Worm (Caenorhabditis elegans) whole organism, L2 larva: ENCODE results near the gene Y110A2AL.4.

Source experiments
- C34F6.9 ChIP-seq: fragments of 150-350 bp; optimal IDR thresholded peaks from 2 replicates; lab custom pipeline; 2014; ENCODE audit warnings: missing biosample characterization, missing genetic modification characterization
- F13H6.1 ChIP-seq: sonication (generic microtip); optimal IDR thresholded peaks from 2 replicates; lab custom pipeline; 2016; ENCODE audit warnings: missing genetic modification characterization, missing compliant biosample characterization
- Y55F3AM.14 ChIP-seq: fragments of 200-800 bp; sonication (Bioruptor generic); optimal IDR thresholded peaks from 2 replicates; lab custom pipeline; 2018; ENCODE audit warnings: mild to moderate bottlenecking, missing genetic modification characterization, missing compliant biosample characterization
- alr-1 ChIP-seq: fragments of 150-350 bp; optimal IDR thresholded peaks from 2 replicates; lab custom pipeline; 2014; ENCODE audit warnings: missing biosample characterization, missing genetic modification characterization
- aly-2 ChIP-seq: fragments of 150-350 bp; optimal IDR thresholded peaks from 2 replicates; lab custom pipeline; 2014; ENCODE audit warnings: missing biosample characterization, missing genetic modification characterization
- ama-1 ChIP-seq: fragments of 150-350 bp; optimal IDR thresholded peaks from 2 replicates; lab custom pipeline; 2018; ENCODE audit warnings: inconsistent platforms
- blmp-1 ChIP-seq: sonication (generic microtip); optimal IDR thresholded peaks from 2 replicates; lab custom pipeline; 2017; ENCODE audit warnings: missing genetic modification characterization, mild to moderate bottlenecking, missing compliant biosample characterization, antibody characterized with exemption, moderate library complexity; ENCODE audit not compliant: insufficient read depth
- ceh-82 ChIP-seq: fragments of 150-350 bp; optimal IDR thresholded peaks from 2 replicates; lab custom pipeline; 2014; ENCODE audit warnings: missing biosample characterization, missing genetic modification characterization
- dmd-4 ChIP-seq: sonication (generic microtip); optimal IDR thresholded peaks from 2 replicates; lab custom pipeline; 2017; ENCODE audit warnings: missing biosample characterization, missing genetic modification characterization
- egl-27 ChIP-seq: sonication (generic microtip); optimal IDR thresholded peaks from 3 replicates; lab custom pipeline; 2017; ENCODE audit warnings: missing biosample characterization, missing genetic modification reagents, missing genetic modification characterization
- fos-1 ChIP-seq: fragments of 150-350 bp; optimal IDR thresholded peaks from 2 replicates; lab custom pipeline; 2014; ENCODE audit warnings: missing biosample characterization, missing genetic modification characterization
- gmeb-1 ChIP-seq: fragments of 150-350 bp; optimal IDR thresholded peaks from 2 replicates; lab custom pipeline; 2014; ENCODE audit warnings: missing biosample characterization, missing genetic modification characterization
- lin-11 ChIP-seq: fragments of 150-350 bp; sonication (generic microtip); optimal IDR thresholded peaks from 2 replicates; lab custom pipeline; 2014; ENCODE audit warnings: missing biosample characterization, missing genetic modification characterization, inconsistent platforms, mixed read lengths
- lin-13 ChIP-seq: fragments of 150-350 bp; optimal IDR thresholded peaks from 2 replicates; lab custom pipeline; 2014; ENCODE audit warnings: missing biosample characterization, missing genetic modification reagents, missing genetic modification characterization
- lin-39 ChIP-seq: fragments of 150-350 bp; optimal IDR thresholded peaks from 2 replicates; lab custom pipeline; 2014; ENCODE audit warnings: missing biosample characterization, missing genetic modification reagents, missing genetic modification characterization
- lsy-2 ChIP-seq, 2 experiments: fragments of 150-350 bp in 1 of 2; sonication (generic microtip) in 1 of 2; optimal IDR thresholded peaks; 2 replicates each; lab custom pipeline; 2014 to 2017; ENCODE audit warnings: missing biosample characterization in 2 of 2, missing genetic modification characterization in 2 of 2
- mab-5 ChIP-seq: fragments of 150-350 bp; optimal IDR thresholded peaks from 2 replicates; lab custom pipeline; 2014; ENCODE audit warnings: missing biosample characterization, missing genetic modification characterization
- mdl-1 ChIP-seq, 2 experiments: fragments of 150-350 bp in 1 of 2; sonication (generic microtip) in 1 of 2; optimal IDR thresholded peaks; 2 replicates each; lab custom pipeline; 2017; ENCODE audit warnings: missing biosample characterization in 2 of 2, missing genetic modification characterization in 2 of 2
- nhr-10 ChIP-seq: sonication (generic microtip); optimal IDR thresholded peaks from 2 replicates; lab custom pipeline; 2017; ENCODE audit warnings: missing biosample characterization, missing genetic modification characterization
- nhr-12 ChIP-seq: fragments of 150-350 bp; optimal IDR thresholded peaks from 2 replicates; lab custom pipeline; 2014; ENCODE audit warnings: missing biosample characterization, missing genetic modification characterization
- nhr-129 ChIP-seq: fragments of 150-350 bp; optimal IDR thresholded peaks from 2 replicates; lab custom pipeline; 2014; ENCODE audit warnings: missing biosample characterization, missing genetic modification characterization
- nhr-21 ChIP-seq: fragments of 150-350 bp; optimal IDR thresholded peaks from 2 replicates; lab custom pipeline; 2014; ENCODE audit warnings: missing biosample characterization, missing genetic modification characterization
- nhr-23 ChIP-seq: fragments of 150-350 bp; optimal IDR thresholded peaks from 2 replicates; lab custom pipeline; 2014; ENCODE audit warnings: missing biosample characterization, missing genetic modification reagents, missing genetic modification characterization
- nhr-237 ChIP-seq: fragments of 150-350 bp; optimal IDR thresholded peaks from 2 replicates; lab custom pipeline; 2014; ENCODE audit warnings: missing biosample characterization, missing genetic modification characterization
- nhr-25 ChIP-seq: fragments of 150-350 bp; sonication (generic microtip); optimal IDR thresholded peaks from 3 replicates; lab custom pipeline; 2014; ENCODE audit warnings: missing biosample characterization, missing genetic modification characterization
- nhr-6 ChIP-seq: fragments of 150-350 bp; optimal IDR thresholded peaks from 2 replicates; lab custom pipeline; 2014; ENCODE audit warnings: missing biosample characterization, missing genetic modification characterization
- peb-1 ChIP-seq: fragments of 150-350 bp; optimal IDR thresholded peaks from 2 replicates; lab custom pipeline; 2014; ENCODE audit warnings: missing biosample characterization, missing genetic modification characterization
- sma-3 ChIP-seq: sonication (generic microtip); optimal IDR thresholded peaks from 2 replicates; lab custom pipeline; 2016; ENCODE audit warnings: missing genetic modification reagents, missing genetic modification characterization, missing compliant biosample characterization
- sma-9 ChIP-seq, 2 experiments: fragments of 150-350 bp in 1 of 2; sonication (generic microtip) in 1 of 2; optimal IDR thresholded peaks; 2 replicates each; lab custom pipeline; 2014 to 2016; ENCODE audit warnings: missing genetic modification characterization in 2 of 2, mild to moderate bottlenecking in 1 of 2, missing biosample characterization in 1 of 2, missing compliant biosample characterization in 1 of 2, missing genetic modification reagents in 1 of 2, moderate library complexity in 1 of 2
- unc-55 ChIP-seq: fragments of 150-350 bp; sonication (generic microtip); optimal IDR thresholded peaks from 3 replicates; lab custom pipeline; 2014; ENCODE audit warnings: missing biosample characterization, missing genetic modification reagents, missing genetic modification characterization
- unc-62 ChIP-seq: fragments of 150-350 bp; optimal IDR thresholded peaks from 2 replicates; lab custom pipeline; 2014; ENCODE audit warnings: missing biosample characterization, missing genetic modification reagents, missing genetic modification characterization
- zag-1 ChIP-seq: fragments of 150-350 bp; optimal IDR thresholded peaks from 2 replicates; lab custom pipeline; 2014; ENCODE audit warnings: missing biosample characterization, missing genetic modification characterization
- ztf-4 ChIP-seq: fragments of 150-350 bp; optimal IDR thresholded peaks from 2 replicates; lab custom pipeline; 2014; ENCODE audit warnings: missing biosample characterization, missing genetic modification characterization

Gene Y110A2AL.4

DNA sequence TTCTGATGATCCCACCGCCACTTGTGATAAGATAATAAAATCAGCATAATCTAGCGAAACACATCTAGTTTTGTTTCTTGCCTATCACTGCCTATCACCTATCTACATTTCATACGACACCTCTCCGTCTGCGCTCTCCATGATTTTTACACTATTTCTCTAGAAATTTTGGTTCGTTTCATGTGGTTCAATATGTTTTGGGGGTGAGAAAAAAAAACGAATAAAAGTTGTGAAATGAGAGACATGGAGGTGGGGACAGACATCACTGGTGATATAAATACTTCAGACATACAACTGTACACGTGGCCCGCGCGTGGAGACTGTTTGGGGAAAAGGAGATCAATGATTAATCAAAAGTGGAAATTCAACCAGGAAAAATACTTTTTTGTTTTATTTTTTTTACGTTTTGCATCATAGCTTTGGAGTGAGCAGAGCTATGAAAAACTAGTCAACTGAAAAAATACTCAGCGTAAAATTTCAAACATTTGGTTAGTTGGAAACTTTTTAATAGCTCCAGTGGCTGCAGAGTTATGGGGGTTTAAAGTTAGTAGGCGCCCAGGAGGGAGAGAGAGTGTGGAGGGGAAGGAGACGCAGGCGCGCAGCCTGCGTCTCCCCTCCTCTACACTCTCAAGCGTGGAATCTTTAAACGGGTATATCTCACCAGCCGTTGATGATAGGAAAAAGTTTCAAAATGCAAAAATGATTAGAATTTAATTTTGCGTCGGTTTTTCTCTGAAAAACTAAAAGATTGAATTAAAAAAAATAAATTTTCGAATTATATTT is 36.1 kb upstream of the Y110A2AL.4 start (continued):
- TF ChIP-seq lin-39 = no peak

DNA sequence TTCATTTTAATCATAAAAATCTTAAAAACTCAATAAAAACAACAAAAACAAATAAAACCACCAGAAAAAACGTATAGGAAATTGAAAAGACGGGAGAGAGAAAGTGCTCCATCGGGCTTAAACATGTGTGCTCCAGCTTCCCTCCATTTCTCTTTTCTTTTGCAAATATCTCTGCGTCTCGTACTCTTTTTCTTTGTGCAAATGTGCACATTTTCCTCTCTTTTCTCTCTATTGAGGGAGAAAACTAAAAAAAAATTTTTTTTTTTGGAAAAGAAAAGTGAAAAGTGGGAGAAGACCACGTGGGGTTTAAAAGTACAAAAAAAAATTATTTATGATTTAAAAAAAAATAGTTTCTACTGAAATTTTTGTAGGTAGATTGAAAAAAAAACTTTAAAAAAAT is 34.9 kb upstream of the Y110A2AL.4 start:
- TF ChIP-seq nhr-6 (tag; lab: Kevin White, UChicago) = no peak
- no peak for TF ChIP-seq nhr-23
- peak; percentile 12 for TF ChIP-seq blmp-1 (tag; lab: Kevin White, UChicago)
- TF ChIP-seq mab-5 = no peak
- no peak for TF ChIP-seq alr-1
- no peak for TF ChIP-seq nhr-12
- TF ChIP-seq sma-3 = no peak
- no peak for TF ChIP-seq zag-1
- peak; percentile 38 for TF ChIP-seq F13H6.1 (tag; lab: Kevin White, UChicago)
- TF ChIP-seq nhr-129 (tag; lab: Kevin White, UChicago) = peak; percentile 2
- no peak for TF ChIP-seq lin-11 (tag; lab: Kevin White, UChicago)
- TF ChIP-seq gmeb-1 = no peak
- TF ChIP-seq lin-13 = peak; percentile 13
- peak; percentile 52 for TF ChIP-seq sma-9 (GFP tag; optimal IDR thresholded peaks at IDR 0.05; lab: Kevin White, UChicago)
- TF ChIP-seq sma-9 (tag; optimal IDR thresholded peaks at IDR 0.05; lab: Kevin White, UChicago) = no peak
- peak; percentile 53 for TF ChIP-seq C34F6.9 (tag; lab: Kevin White, UChicago)
- TF ChIP-seq unc-62 (GFP tag; lab: Kevin White, UChicago) = no peak
- TF ChIP-seq mdl-1 (tag; optimal IDR thresholded peaks at IDR 0.05; lab: Kevin White, UChicago) = peak in 1 of 2 experiments; percentile 72
- TF ChIP-seq ceh-82 = no peak
- TF ChIP-seq ztf-4 (tag; lab: Kevin White, UChicago) = no peak
- TF ChIP-seq lsy-2 (tag; optimal IDR thresholded peaks at IDR 0.05; lab: Kevin White, UChicago) = peak in 1 of 2 experiments; percentile 65
- TF ChIP-seq unc-55 = peak; percentile 78
- TF ChIP-seq dmd-4 (tag; lab: Kevin White, UChicago) = no peak

DNA sequence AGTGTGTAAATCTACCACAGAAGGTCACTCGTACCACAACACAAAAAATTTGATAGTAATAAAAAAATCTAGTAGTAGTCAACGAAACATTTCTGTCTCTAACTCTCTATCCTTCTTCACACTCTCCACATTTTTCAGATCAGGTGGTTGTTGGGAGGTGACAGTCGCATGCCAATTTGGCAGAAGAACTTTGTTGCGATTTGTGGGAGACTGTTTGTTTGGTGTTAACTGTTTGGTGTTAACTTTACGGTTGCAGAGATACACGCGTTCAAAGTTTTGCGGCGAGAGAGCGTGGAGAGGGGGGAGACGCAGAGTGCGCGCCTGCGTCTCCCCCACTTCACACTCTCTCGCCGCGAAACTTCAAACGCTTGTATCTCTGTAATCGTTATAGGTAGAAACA is 34.2 kb upstream of the Y110A2AL.4 start:
- TF ChIP-seq sma-3 (no peak), mab-5 (no peak), unc-62 (GFP tag; lab: Kevin White, UChicago) (no peak), egl-27 (tag; lab: Kevin White, UChicago) (no peak), lin-11 (tag; lab: Kevin White, UChicago) (no peak), ztf-4 (tag; lab: Kevin White, UChicago) (no peak), nhr-129 (tag; lab: Kevin White, UChicago) (peak; percentile 21), sma-9 (GFP tag; optimal IDR thresholded peaks at IDR 0.05; lab: Kevin White, UChicago) (no peak), sma-9 (tag; optimal IDR thresholded peaks at IDR 0.05; lab: Kevin White, UChicago) (no peak), nhr-21 (tag; lab: Kevin White, UChicago) (no peak), aly-2 (tag; lab: Kevin White, UChicago) (no peak), fos-1 (tag; lab: Kevin White, UChicago) (no peak), Y55F3AM.14 (GFP tag; lab: Kevin White, UChicago) (no peak), nhr-25 (tag; lab: Kevin White, UChicago) (peak; percentile 56)
- TF ChIP-seq, all 48 proteins: peak for 2

DNA sequence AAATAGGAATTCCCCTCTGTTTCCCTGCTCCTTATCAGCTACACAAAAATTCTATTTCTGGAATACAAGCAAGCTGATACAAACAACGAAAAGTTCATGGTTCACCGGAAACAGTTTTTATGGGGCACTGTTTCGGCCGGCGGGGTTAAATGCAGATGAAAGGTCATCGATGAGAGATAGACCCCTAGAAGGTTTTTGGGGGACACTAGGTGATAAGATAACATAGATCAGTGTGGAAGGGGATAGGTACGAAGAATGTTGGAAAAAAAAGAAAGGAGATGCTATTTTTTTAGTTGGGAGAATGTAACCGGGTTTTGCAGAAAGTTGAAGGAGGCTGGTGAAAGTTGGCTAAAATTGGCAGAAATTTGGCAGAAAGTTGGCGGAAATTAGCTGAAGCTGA is 33.5 kb upstream of the Y110A2AL.4 start:
- TF ChIP-seq Y55F3AM.14 (GFP tag; lab: Kevin White, UChicago) = no peak
- no peak for TF ChIP-seq gmeb-1
- no peak for TF ChIP-seq blmp-1 (tag; lab: Kevin White, UChicago)

DNA sequence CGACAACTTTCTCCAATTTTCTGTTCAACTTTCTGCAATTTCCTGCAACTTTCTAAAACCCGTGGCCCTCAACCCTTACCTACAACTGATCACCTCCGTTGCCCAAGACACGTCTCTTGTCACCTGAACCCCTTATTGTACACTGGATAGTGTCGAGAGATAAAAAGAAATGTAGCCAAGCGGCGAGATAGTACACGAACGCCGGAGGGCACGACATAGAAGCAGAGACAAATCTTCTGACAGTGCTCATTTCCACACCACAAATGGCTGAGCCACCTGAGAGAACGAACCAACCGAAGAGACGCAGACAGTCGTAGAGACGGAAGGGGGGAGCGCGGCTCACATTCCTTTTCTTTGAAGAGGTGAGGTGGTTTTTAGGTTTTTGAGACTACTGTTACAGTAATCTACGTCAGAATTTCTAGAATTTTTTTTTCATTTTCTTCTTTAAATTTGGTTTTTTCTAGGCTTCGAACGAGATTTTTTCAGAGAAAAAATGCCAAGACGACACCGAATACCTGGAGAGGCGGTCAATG is 31.4 kb upstream of the Y110A2AL.4 start, which contains the start of gene K12H6.12:
K12H6.12 (plus strand) TSS at position 483 of the 533 bp plus-strand sequence.
- TF ChIP-seq egl-27 (tag; lab: Kevin White, UChicago) (no peak), F13H6.1 (tag; lab: Kevin White, UChicago) (peak; percentile 0)

DNA sequence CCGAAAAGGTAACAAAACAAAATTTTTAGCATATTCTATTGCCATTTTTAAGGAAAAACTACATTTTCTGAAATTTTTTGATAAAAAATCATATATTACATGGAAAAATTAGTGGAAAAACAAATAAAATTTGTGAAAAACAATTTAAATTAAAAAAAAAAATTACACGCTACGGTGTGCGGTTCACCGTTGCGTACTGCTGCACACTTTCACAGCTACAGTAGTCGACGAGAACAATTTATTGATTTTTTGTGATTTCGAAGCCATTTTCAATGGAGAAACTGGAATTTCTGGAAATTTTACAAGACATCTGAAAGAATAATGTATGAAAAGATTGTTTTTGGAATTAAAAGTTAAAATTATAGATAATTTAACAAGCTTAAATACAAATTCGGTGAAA is 24.1 kb upstream of the Y110A2AL.4 start:
- TF ChIP-seq ama-1 (no peak), nhr-25 (tag; lab: Kevin White, UChicago) (no peak), nhr-237 (tag; lab: Kevin White, UChicago) (no peak), dmd-4 (tag; lab: Kevin White, UChicago) (no peak), unc-55 (no peak), nhr-10 (tag; lab: Kevin White, UChicago) (no peak), F13H6.1 (tag; lab: Kevin White, UChicago) (no peak), peb-1 (tag; lab: Kevin White, UChicago) (no peak), lsy-2 (tag; optimal IDR thresholded peaks at IDR 0.05; lab: Kevin White, UChicago) (no peak)
